Fruit fly (Drosophila melanogaster) whole organism, embryonic: ENCODE measurements around the gene CG7101.
A peak's percentile ranks its signal among the peaks of the same experiment; 100 is the strongest.

Source experiments
- Adf1 ChIP-seq: fragments of 200-800 bp; sonication (Bioruptor generic); IDR thresholded peaks from 2 replicates; pipeline ENCODE4 v1.3.6; 2022; ENCODE audit warnings: missing biosample characterization, missing genetic modification characterization
- Aef1 ChIP-seq: fragments of 200-800 bp; sonication (Bioruptor generic); IDR thresholded peaks from 3 replicates; pipeline ENCODE4 v1.3.6; 2022; ENCODE audit warnings: missing biosample characterization, missing genetic modification characterization
- Atf-2 ChIP-seq: fragments of 200-800 bp; sonication (Bioruptor generic); optimal IDR thresholded peaks from 2 replicates; lab custom pipeline; 2016; ENCODE audit warnings: missing biosample characterization, missing genetic modification characterization
- Atf6 ChIP-seq: fragments of 200-800 bp; sonication (Bioruptor generic); IDR thresholded peaks from 2 replicates; pipeline ENCODE4 v1.3.6; 2022; ENCODE audit warnings: missing biosample characterization, missing genetic modification characterization
- B-H1 ChIP-seq: fragments of 200-800 bp; sonication (Bioruptor generic); IDR thresholded peaks from 3 replicates; pipeline ENCODE4 v1.3.6; 2022; ENCODE audit warnings: missing biosample characterization, missing genetic modification characterization
- B-H2 ChIP-seq: fragments of 200-800 bp; sonication (Bioruptor generic); optimal IDR thresholded peaks from 2 replicates; lab custom pipeline; 2018; ENCODE audit warnings: missing biosample characterization, mild to moderate bottlenecking, missing genetic modification characterization
- Blimp-1 ChIP-seq: fragments of 200-800 bp; sonication (Bioruptor generic); optimal IDR thresholded peaks from 3 replicates; lab custom pipeline; 2018; ENCODE audit warnings: missing biosample characterization, missing genetic modification characterization, mild to moderate bottlenecking, moderate library complexity, missing genetic modification reagents
- CG12942 ChIP-seq: fragments of 200-800 bp; sonication (Bioruptor generic); optimal IDR thresholded peaks from 3 replicates; lab custom pipeline; 2016; ENCODE audit warnings: missing biosample characterization, missing genetic modification characterization
- CG13624 ChIP-seq: fragments of 200-800 bp; sonication (Bioruptor generic); optimal IDR thresholded peaks from 2 replicates; lab custom pipeline; 2016; ENCODE audit warnings: missing biosample characterization, missing genetic modification characterization
- CG14860 ChIP-seq: fragments of 200-800 bp; sonication (Bioruptor generic); IDR thresholded peaks from 3 replicates; pipeline ENCODE4 v1.3.6; 2022; ENCODE audit warnings: missing biosample characterization, missing genetic modification characterization; ENCODE audit not compliant: partially characterized antibody
- CG17328 ChIP-seq: fragments of 200-800 bp; sonication (Bioruptor generic); IDR thresholded peaks from 2 replicates; pipeline ENCODE4 v1.3.6; 2022; ENCODE audit warnings: missing biosample characterization, missing genetic modification characterization
- CG31365 ChIP-seq: fragments of 200-800 bp; sonication (Bioruptor generic); optimal IDR thresholded peaks from 2 replicates; lab custom pipeline; 2018; ENCODE audit warnings: missing biosample characterization, mild to moderate bottlenecking, missing genetic modification characterization
- CG32532 ChIP-seq: fragments of 200-800 bp; sonication (Bioruptor generic); IDR thresholded peaks from 2 replicates; pipeline ENCODE4 v1.3.6; 2022; ENCODE audit warnings: missing biosample characterization, missing genetic modification characterization
- CG42726 ChIP-seq: fragments of 200-800 bp; sonication (Bioruptor generic); IDR thresholded peaks from 2 replicates; pipeline ENCODE4 v1.3.6; 2022; ENCODE audit warnings: missing biosample characterization, missing genetic modification characterization; ENCODE audit not compliant: partially characterized antibody
- CG6175 ChIP-seq: fragments of 200-800 bp; sonication (Bioruptor generic); IDR thresholded peaks from 3 replicates; pipeline ENCODE4 v1.3.6; 2022; ENCODE audit warnings: missing biosample characterization, missing genetic modification characterization
- CG7928 ChIP-seq: fragments of 200-800 bp; sonication (Bioruptor generic); optimal IDR thresholded peaks from 2 replicates; lab custom pipeline; 2017; ENCODE audit warnings: missing biosample characterization, mild to moderate bottlenecking, missing genetic modification characterization
- CG9797 ChIP-seq: fragments of 200-800 bp; sonication (Bioruptor generic); optimal IDR thresholded peaks from 3 replicates; lab custom pipeline; 2018; ENCODE audit warnings: missing biosample characterization, mild to moderate bottlenecking, missing genetic modification characterization
- CTCF ChIP-seq: fragments of 200-800 bp; sonication (Bioruptor generic); optimal IDR thresholded peaks from 2 replicates; lab custom pipeline; 2017; ENCODE audit warnings: missing biosample characterization, mild to moderate bottlenecking, missing genetic modification characterization, moderate library complexity
- Deaf1 ChIP-seq: fragments of 200-800 bp; optimal IDR thresholded peaks from 3 replicates; lab custom pipeline; 2019; ENCODE audit warnings: missing biosample characterization, mild to moderate bottlenecking, missing genetic modification characterization, moderate library complexity
- Dek ChIP-seq: fragments of 200-800 bp; sonication (Bioruptor generic); optimal IDR thresholded peaks from 3 replicates; lab custom pipeline; 2019; ENCODE audit warnings: missing biosample characterization, mild to moderate bottlenecking, missing genetic modification characterization, moderate library complexity
- HLHmδ ChIP-seq: fragments of 200-800 bp; sonication (Bioruptor generic); optimal IDR thresholded peaks from 2 replicates; lab custom pipeline; 2018; ENCODE audit warnings: missing biosample characterization, mild to moderate bottlenecking, missing genetic modification characterization, moderate library complexity
- MBD-R2 ChIP-seq: fragments of 200-800 bp; sonication (Bioruptor generic); IDR thresholded peaks from 2 replicates; pipeline ENCODE4 v1.3.6; 2022; ENCODE audit warnings: missing biosample characterization, missing genetic modification characterization
- Med ChIP-seq: fragments of 200-800 bp; sonication (Bioruptor generic); peaks from one replicate; lab custom pipeline; 2016; ENCODE audit warnings: missing biosample characterization, missing genetic modification characterization, mild to moderate bottlenecking, inconsistent platforms, moderate library complexity
- Rx ChIP-seq: fragments of 200-800 bp; sonication (Bioruptor generic); IDR thresholded peaks from 2 replicates; pipeline ENCODE4 v1.3.6; 2022; ENCODE audit warnings: missing biosample characterization, missing genetic modification characterization
- Scr ChIP-seq: fragments of 200-800 bp; sonication (Bioruptor generic); IDR thresholded peaks from 2 replicates; pipeline ENCODE4 v1.3.6; 2022; ENCODE audit warnings: missing biosample characterization, missing genetic modification characterization; ENCODE audit not compliant: partially characterized antibody
- Trl ChIP-seq, 3 experiments: fragments of >200 bp in 2 of 3; fragments of 200-800 bp in 1 of 3; sonication (Bioruptor generic) in 1 of 3; optimal IDR thresholded peaks; 2 replicates in 1 of 3; 3 replicates in 2 of 3; lab custom pipeline; 2016 to 2017; ENCODE audit warnings: missing biosample characterization in 1 of 3, missing genetic modification characterization in 1 of 3
- Xbp1 ChIP-seq: fragments of 200-800 bp; sonication (Bioruptor generic); optimal IDR thresholded peaks from 3 replicates; lab custom pipeline; 2016; ENCODE audit warnings: missing biosample characterization, mild to moderate bottlenecking, missing genetic modification characterization
- bbx ChIP-seq: fragments of 200-800 bp; sonication (Bioruptor generic); IDR thresholded peaks from 2 replicates; pipeline ENCODE4 v1.3.6; 2022; ENCODE audit warnings: missing biosample characterization, missing genetic modification characterization; ENCODE audit not compliant: partially characterized antibody
- bcd ChIP-seq: fragments of 200-800 bp; sonication (Bioruptor generic); optimal IDR thresholded peaks from 2 replicates; lab custom pipeline; 2017; ENCODE audit warnings: missing biosample characterization, mild to moderate bottlenecking, missing genetic modification characterization
- crc ChIP-seq: fragments of 200-800 bp; sonication (Bioruptor generic); optimal IDR thresholded peaks from 2 replicates; lab custom pipeline; 2016; ENCODE audit warnings: missing biosample characterization, missing genetic modification characterization
- cwo ChIP-seq: fragments of 200-800 bp; sonication (Bioruptor generic); optimal IDR thresholded peaks from 3 replicates; lab custom pipeline; 2017; ENCODE audit warnings: missing biosample characterization, missing genetic modification characterization, mild to moderate bottlenecking, moderate library complexity, missing genetic modification reagents
- dati ChIP-seq: fragments of 200-800 bp; sonication (Bioruptor generic); IDR thresholded peaks from 2 replicates; pipeline ENCODE4 v1.3.6; 2022; ENCODE audit warnings: missing biosample characterization, missing genetic modification characterization
- dmrt11E ChIP-seq: fragments of 200-800 bp; sonication (Bioruptor generic); optimal IDR thresholded peaks from 3 replicates; lab custom pipeline; 2018; ENCODE audit warnings: missing biosample characterization, mild to moderate bottlenecking, missing genetic modification characterization, moderate library complexity
- fru ChIP-seq: fragments of >200 bp; optimal IDR thresholded peaks from 2 replicates; lab custom pipeline; 2017
- fu2 ChIP-seq: fragments of 200-800 bp; sonication (Bioruptor generic); optimal IDR thresholded peaks from 2 replicates; lab custom pipeline; 2016; ENCODE audit warnings: missing biosample characterization, missing genetic modification characterization
- h ChIP-seq: fragments of >200 bp; optimal IDR thresholded peaks from 2 replicates; lab custom pipeline; 2017
- insv ChIP-seq, 2 experiments: fragments of 200-800 bp; sonication (Bioruptor generic); optimal IDR thresholded peaks; 3 replicates each; lab custom pipeline; 2016 to 2018; ENCODE audit warnings: missing biosample characterization in 2 of 2, missing genetic modification characterization in 2 of 2
- lilli ChIP-seq: fragments of 200-800 bp; sonication (Bioruptor generic); optimal IDR thresholded peaks from 3 replicates; lab custom pipeline; 2016; ENCODE audit warnings: missing biosample characterization, missing genetic modification characterization
- lola ChIP-seq, 3 experiments: fragments of >200 bp in 2 of 3; fragments of 200-800 bp in 1 of 3; sonication (Bioruptor generic) in 1 of 3; optimal IDR thresholded peaks; 2 replicates each; lab custom pipeline; 2017 to 2019; ENCODE audit warnings: missing biosample characterization in 3 of 3, missing genetic modification characterization in 3 of 3, mild to moderate bottlenecking in 1 of 3, moderate library complexity in 1 of 3
- so ChIP-seq: fragments of 200-800 bp; sonication (Bioruptor generic); IDR thresholded peaks from 3 replicates; pipeline ENCODE4 v1.3.6; 2022; ENCODE audit warnings: missing biosample characterization, missing genetic modification characterization
- tll ChIP-seq, 2 experiments: fragments of 200-800 bp in 1 of 2; fragments of >200 bp in 1 of 2; sonication (Bioruptor generic) in 1 of 2; optimal IDR thresholded peaks; 2 replicates each; lab custom pipeline; 2017 to 2019; ENCODE audit warnings: missing biosample characterization in 2 of 2, missing genetic modification characterization in 2 of 2, mild to moderate bottlenecking in 1 of 2, moderate library complexity in 1 of 2
- tna ChIP-seq: fragments of 200-800 bp; sonication (Bioruptor generic); IDR thresholded peaks from 2 replicates; pipeline ENCODE4 v1.3.6; 2022; ENCODE audit warnings: missing biosample characterization, missing genetic modification characterization; ENCODE audit not compliant: partially characterized antibody
- trh ChIP-seq: fragments of 200-800 bp; sonication (Bioruptor generic); optimal IDR thresholded peaks from 2 replicates; lab custom pipeline; 2016; ENCODE audit warnings: missing biosample characterization, missing genetic modification characterization
- zen ChIP-seq: fragments of 200-800 bp; sonication (Bioruptor generic); optimal IDR thresholded peaks from 3 replicates; lab custom pipeline; 2018; ENCODE audit warnings: missing biosample characterization, mild to moderate bottlenecking, missing genetic modification characterization, moderate library complexity

The CG7101 gene

dm6 chrX:18789353-18790210, 40.8 kb upstream of the CG7101 start (continued):
- TF ChIP-seq fu2 (GFP tag; lab: Kevin White, UChicago) (peak; percentile 39), Dek (peak; percentile 51), bcd (GFP tag; lab: Kevin White, UChicago) (peak; percentile 64)

DNA sequence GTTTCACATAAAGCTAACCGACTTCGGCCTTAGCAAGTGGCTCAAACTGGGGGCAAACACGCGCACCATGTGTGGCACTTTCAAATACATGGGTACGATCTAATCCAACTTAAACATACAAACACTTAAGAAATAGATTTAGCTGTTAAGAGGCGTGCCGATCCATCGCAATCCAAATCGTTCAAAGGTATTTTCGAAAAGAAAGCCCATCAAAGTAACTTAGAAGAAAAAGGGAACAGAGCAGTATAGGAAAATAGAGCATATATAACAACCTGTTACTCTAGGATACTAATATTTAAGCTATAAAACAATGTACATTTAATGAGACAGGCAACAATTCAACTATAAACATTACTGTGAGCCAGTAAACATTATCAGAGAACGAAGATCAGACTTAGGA, 39.0 kb upstream of the CG7101 start, which contains the start of gene Atg101:
TSS of gene Atg101 (plus strand) at position 301 of the 400 bp plus-strand sequence.
- TF ChIP-seq Dek (no peak), Scr (GFP tag; lab: Robert Waterston, UW) (no peak)

- TF ChIP-seq trh (GFP tag; lab: Kevin White, UChicago): no peak
- no peak for TF ChIP-seq cwo
- TF ChIP-seq Med: peak; percentile 26
- no peak for TF ChIP-seq CG13624 (GFP tag; lab: Kevin White, UChicago)
- no peak for TF ChIP-seq Blimp-1 (GFP tag; lab: Kevin White, UChicago)
- TF ChIP-seq Trl (optimal IDR thresholded peaks at IDR 0.05; lab: Kevin White, UChicago): no peak
- no peak for TF ChIP-seq Trl (GFP tag; optimal IDR thresholded peaks at IDR 0.05; lab: Kevin White, UChicago)
- peak; percentile 89 for TF ChIP-seq Deaf1
- TF ChIP-seq tna (GFP tag; lab: Robert Waterston, UW): no peak
- TF ChIP-seq Adf1 (GFP tag; lab: Robert Waterston, UW): peak; percentile 79
Measured at dm6 chrX:18797567-18797966, 32.8 kb upstream of the CG7101 start, which contains the start of gene bnb. TSS of gene bnb (minus strand) at chrX:18797687.

DNA sequence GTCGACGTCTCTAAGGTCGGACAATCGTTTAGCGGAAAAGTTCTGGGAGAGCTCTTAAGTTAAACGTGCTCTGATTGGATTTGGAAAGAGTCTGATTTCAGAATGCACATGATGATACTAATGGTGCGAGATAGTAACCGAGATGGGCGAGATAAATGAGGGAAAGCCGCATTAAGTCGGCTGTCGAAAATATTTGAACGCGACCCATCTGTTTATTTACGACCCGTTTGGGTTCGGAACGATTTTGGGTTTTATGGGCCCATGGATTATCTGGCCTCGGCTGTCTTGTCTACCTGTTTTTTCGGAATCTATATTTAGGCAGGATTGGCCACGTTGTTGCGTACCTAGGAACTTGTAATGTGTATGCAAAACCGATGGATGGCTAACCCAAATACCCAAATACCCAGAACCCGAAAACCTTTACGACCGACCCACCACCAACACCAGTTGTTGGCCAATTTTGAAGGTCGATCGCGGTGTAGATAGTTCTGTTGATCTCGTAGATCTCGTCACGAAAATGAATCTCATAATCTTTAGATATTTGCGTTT, 31.0 kb upstream of the CG7101 start:
- TF ChIP-seq CG9797 (GFP tag; lab: Kevin White, UChicago): no peak
- no peak for TF ChIP-seq Atf-2 (GFP tag; lab: Kevin White, UChicago)
- peak in 1 of 2 experiments; percentile 75 for TF ChIP-seq insv (GFP tag; optimal IDR thresholded peaks at IDR 0.05; lab: Kevin White, UChicago)
- TF ChIP-seq lilli (GFP tag; lab: Kevin White, UChicago): no peak
- no peak for TF ChIP-seq Rx (GFP tag; lab: Robert Waterston, UW)
- no peak for TF ChIP-seq lola (GFP tag; optimal IDR thresholded peaks at IDR 0.05; lab: Kevin White, UChicago)
- no peak for TF ChIP-seq CG6175 (GFP tag; lab: Robert Waterston, UW)
- TF ChIP-seq CG12942 (GFP tag; lab: Kevin White, UChicago): no peak
- TF ChIP-seq crc: no peak
- no peak for TF ChIP-seq bbx (GFP tag; lab: Robert Waterston, UW)
- no peak for TF ChIP-seq Dek
- no peak for TF ChIP-seq so (GFP tag; lab: Robert Waterston, UW)
- no peak for TF ChIP-seq CG7928 (GFP tag; lab: Kevin White, UChicago)
- no peak for TF ChIP-seq Xbp1 (GFP tag; lab: Kevin White, UChicago)
- no peak for TF ChIP-seq CTCF (GFP tag; lab: Kevin White, UChicago)
- TF ChIP-seq tll (GFP tag; optimal IDR thresholded peaks at IDR 0.05; lab: Kevin White, UChicago): peak in 1 of 2 experiments; percentile 48
- no peak for TF ChIP-seq B-H1 (GFP tag; lab: Robert Waterston, UW)
- TF ChIP-seq HLHmδ (GFP tag; lab: Kevin White, UChicago): no peak
- no peak for TF ChIP-seq MBD-R2 (GFP tag; lab: Robert Waterston, UW)
- no peak for TF ChIP-seq CG14860
- no peak for TF ChIP-seq CG17328 (GFP tag; lab: Robert Waterston, UW)
- TF ChIP-seq fru (lab: Kevin White, UChicago): no peak
- TF ChIP-seq CG31365 (tag; lab: Kevin White, UChicago): no peak
- no peak for TF ChIP-seq CG32532 (GFP tag; lab: Robert Waterston, UW)
- TF ChIP-seq dati (GFP tag; lab: Robert Waterston, UW): no peak
- no peak for TF ChIP-seq h (lab: Kevin White, UChicago)
- no peak for TF ChIP-seq dmrt11E (tag; lab: Kevin White, UChicago)
- TF ChIP-seq zen (tag; lab: Kevin White, UChicago): peak; percentile 66
- TF ChIP-seq B-H2 (GFP tag; lab: Kevin White, UChicago): no peak
- TF ChIP-seq CG42726: no peak
- TF ChIP-seq Aef1 (GFP tag; lab: Robert Waterston, UW): no peak
- no peak for TF ChIP-seq Atf6 (GFP tag; lab: Robert Waterston, UW)
